Worm (Caenorhabditis elegans): Measurements from ENCODE around the gene F40G9.9.

DNA sequence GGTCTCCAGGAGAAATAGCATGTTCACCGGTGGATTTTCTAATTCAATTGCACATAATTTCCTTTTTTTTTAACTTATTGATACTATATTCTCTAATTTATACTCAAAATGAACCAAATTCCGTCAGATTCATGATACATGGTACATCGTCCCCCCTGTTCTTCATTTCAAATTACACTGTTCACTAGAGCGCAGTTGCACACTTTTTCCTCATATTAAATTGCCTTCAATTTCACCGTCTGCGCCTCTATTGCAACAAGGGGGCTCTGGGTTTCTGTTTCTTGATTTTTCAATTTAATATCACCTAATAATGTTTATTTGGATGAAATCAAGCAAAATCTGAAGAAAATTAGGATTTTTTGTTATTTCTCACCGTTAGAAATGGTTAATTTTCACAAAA, 39.9 kb downstream of the F40G9.9 start:
- no peak for TF ChIP-seq ztf-11 (tag; optimal IDR thresholded peaks at IDR 0.05)
- TF ChIP-seq skn-1 (tag; optimal IDR thresholded peaks at IDR 0.05), result no peak
- no peak for TF ChIP-seq sem-4 (tag; optimal IDR thresholded peaks at IDR 0.05)
- no peak for TF ChIP-seq unc-39 (tag; optimal IDR thresholded peaks at IDR 0.05)
- TF ChIP-seq dmd-4 (tag; optimal IDR thresholded peaks at IDR 0.05), result no peak
- TF ChIP-seq nhr-11 (tag; optimal IDR thresholded peaks at IDR 0.05), result no peak
- TF ChIP-seq fos-1 (tag; optimal IDR thresholded peaks at IDR 0.05), result peak; percentile 54

All from whole organism, L2 larva.